Worm (Caenorhabditis elegans): ENCODE measurements around the gene F54D5.7.

F54D5.7 gene

DNA sequence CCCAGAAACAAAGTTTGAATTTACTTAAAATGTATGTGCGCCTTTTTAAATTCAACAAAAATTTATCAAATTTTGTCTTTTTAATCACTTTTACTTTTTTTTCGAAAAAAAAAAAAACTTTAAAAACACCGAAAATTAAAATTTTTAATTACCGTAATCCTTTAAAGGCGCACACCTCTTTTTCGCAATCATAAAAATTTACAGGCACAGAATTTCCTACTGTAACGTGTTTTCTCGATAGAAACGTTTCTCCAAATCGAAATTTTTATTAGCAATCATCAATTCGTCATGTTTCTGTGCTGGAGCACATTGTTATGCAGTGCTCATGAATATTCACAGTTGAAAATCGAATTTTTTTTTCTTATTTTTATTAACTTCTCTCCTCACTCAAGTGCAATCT lies 10.8 kb upstream of the F54D5.7 start:
- TF ChIP-seq che-1 (tag; optimal IDR thresholded peaks at IDR 0.05) (no peak), unc-42 (tag; optimal IDR thresholded peaks at IDR 0.05) (no peak), tbx-7 (tag; optimal IDR thresholded peaks at IDR 0.05) (no peak)

DNA sequence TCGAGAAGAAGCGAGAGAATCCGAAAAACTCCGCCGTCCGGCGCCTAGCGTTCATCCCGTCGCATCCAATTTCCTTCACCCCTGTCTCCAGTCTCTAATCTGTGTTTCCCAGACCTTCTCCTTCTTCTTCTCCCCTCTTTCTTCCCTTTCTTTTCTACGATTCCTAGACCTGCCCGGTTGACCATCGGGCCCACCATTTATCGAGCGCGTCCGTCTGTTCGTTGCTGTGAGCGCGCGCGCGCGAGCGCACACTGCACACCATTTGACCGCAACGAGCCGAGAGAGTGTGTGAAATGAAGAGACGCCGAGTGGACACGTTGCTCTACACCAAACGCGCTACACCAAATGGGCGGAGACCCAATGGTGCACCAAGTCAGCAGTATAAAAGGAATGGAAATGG lies 10.2 kb upstream of the F54D5.7 start:
- TF ChIP-seq C08G9.2 (tag; optimal IDR thresholded peaks at IDR 0.05) = peak; percentile 33
- TF ChIP-seq nhr-232 (tag; optimal IDR thresholded peaks at IDR 0.05) = no peak
- TF ChIP-seq C38D4.7 (GFP tag; optimal IDR thresholded peaks at IDR 0.05) = no peak
- TF ChIP-seq ceh-9 (tag; optimal IDR thresholded peaks at IDR 0.05) = no peak
- peak; percentile 78 for TF ChIP-seq ceh-34 (tag; optimal IDR thresholded peaks at IDR 0.05)
- peak; percentile 60 for TF ChIP-seq eyg-1 (tag; optimal IDR thresholded peaks at IDR 0.05)
- TF ChIP-seq mec-3 (tag; optimal IDR thresholded peaks at IDR 0.05; ENCODE audit: borderline replicate concordance) = no peak
- peak; percentile 17 for TF ChIP-seq ceh-6 (GFP tag; optimal IDR thresholded peaks at IDR 0.05)
- TF ChIP-seq ets-4 (tag; optimal IDR thresholded peaks at IDR 0.05) = no peak
- TF ChIP-seq ceh-48 (tag; optimal IDR thresholded peaks at IDR 0.05) = peak; percentile 22
- TF ChIP-seq rnt-1 (tag; optimal IDR thresholded peaks at IDR 0.05) = peak; percentile 49
- peak; percentile 80 for TF ChIP-seq hlh-30 (tag; optimal IDR thresholded peaks at IDR 0.05; ENCODE audit: insufficient read depth)
- TF ChIP-seq tbx-2 (tag; optimal IDR thresholded peaks at IDR 0.05) = peak; percentile 13
- TF ChIP-seq ceh-14 (tag; optimal IDR thresholded peaks at IDR 0.05) = peak; percentile 16
- no peak for TF ChIP-seq tbx-7 (tag; optimal IDR thresholded peaks at IDR 0.05)
- TF ChIP-seq syd-9 (tag; optimal IDR thresholded peaks at IDR 0.05) = peak; percentile 32
- TF ChIP-seq pqm-1 (tag; optimal IDR thresholded peaks at IDR 0.05) = no peak
- TF ChIP-seq sox-2 (GFP tag; IDR thresholded peaks at IDR 0.05) = no peak
- peak; percentile 45 for TF ChIP-seq nfya-1 (tag; optimal IDR thresholded peaks at IDR 0.05)
- no peak for TF ChIP-seq madf-2 (tag; optimal IDR thresholded peaks at IDR 0.05)
- peak; percentile 58 for TF ChIP-seq ceh-19 (GFP tag; optimal IDR thresholded peaks at IDR 0.05)
- no peak for TF ChIP-seq zip-5 (tag; optimal IDR thresholded peaks at IDR 0.05)
- TF ChIP-seq ref-2 (tag; optimal IDR thresholded peaks at IDR 0.05) = peak; percentile 52
- TF ChIP-seq ceh-31 (tag; optimal IDR thresholded peaks at IDR 0.05) = peak; percentile 66
- no peak for TF ChIP-seq K02D7.2 (tag; optimal IDR thresholded peaks at IDR 0.05)
- no peak for TF ChIP-seq Y22D7AL.16 (tag; optimal IDR thresholded peaks at IDR 0.05)
- TF ChIP-seq pax-1 (tag; optimal IDR thresholded peaks at IDR 0.05) = peak; percentile 28
- TF ChIP-seq sdc-2 (tag; optimal IDR thresholded peaks at IDR 0.05) = no peak
- TF ChIP-seq hlh-15 (tag; optimal IDR thresholded peaks at IDR 0.05) = no peak
- TF ChIP-seq T23F11.4 (GFP tag; optimal IDR thresholded peaks at IDR 0.05) = peak; percentile 5
- TF ChIP-seq ceh-2 (tag; optimal IDR thresholded peaks at IDR 0.05) = peak; percentile 31
- peak; percentile 41 for TF ChIP-seq dmd-4 (tag; optimal IDR thresholded peaks at IDR 0.05; ENCODE audit: borderline replicate concordance)
- no peak for TF ChIP-seq lin-11 (tag; optimal IDR thresholded peaks at IDR 0.05)

DNA sequence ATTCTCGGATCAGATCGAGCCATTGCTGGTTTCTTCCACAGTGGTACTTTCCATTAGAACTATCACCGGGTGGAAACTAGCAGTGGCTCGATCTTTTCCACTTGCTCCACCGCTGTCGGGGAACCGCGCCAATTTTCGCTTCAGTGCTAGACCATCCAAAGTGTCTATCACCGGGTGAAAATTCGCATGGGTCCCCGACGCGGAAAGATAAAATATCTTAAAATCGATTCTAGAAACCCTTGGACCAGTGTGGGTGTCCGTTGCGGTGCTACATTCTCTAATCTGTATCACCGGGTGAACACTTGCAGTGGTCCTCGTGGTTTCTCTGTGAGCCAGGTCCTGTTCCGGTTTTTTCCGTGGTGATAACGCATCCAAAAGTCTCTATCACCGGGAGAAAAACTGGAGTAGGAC lies 9.7 kb upstream of the F54D5.7 start:
- TF ChIP-seq C38D4.7 (GFP tag; optimal IDR thresholded peaks at IDR 0.05) = no peak
- TF ChIP-seq tbx-7 (tag; optimal IDR thresholded peaks at IDR 0.05) = no peak
- TF ChIP-seq ama-1 (optimal IDR thresholded peaks at IDR 0.05) = peak; percentile 96

DNA sequence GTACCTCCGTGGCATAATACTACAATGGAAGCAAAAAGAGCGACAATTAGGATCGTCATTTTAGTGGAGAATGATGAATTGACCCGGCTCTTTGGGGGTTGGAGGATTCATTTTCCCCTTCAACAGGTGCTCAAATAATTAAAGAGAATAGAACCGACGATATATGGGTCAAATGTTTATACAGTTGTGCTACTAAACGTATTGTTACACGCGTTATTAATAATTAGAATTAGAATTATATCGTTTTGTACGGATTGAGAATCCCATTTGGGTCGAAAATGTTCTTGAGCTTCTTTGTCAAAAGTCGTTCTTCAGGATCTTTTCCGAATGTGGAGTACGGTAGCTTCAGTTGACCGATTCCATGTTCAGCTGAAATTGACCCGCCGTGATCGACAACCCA lies 8.6 kb upstream of the F54D5.7 start, which contains the start of gene Y62F5A.9:
Y62F5A.9 (minus strand) TSS at position 101 of the 400 bp plus-strand sequence.
- TF ChIP-seq ceh-45 (GFP tag; IDR thresholded peaks at IDR 0.05) (no peak), odd-2 (tag; optimal IDR thresholded peaks at IDR 0.05) (no peak), ceh-18 (tag; optimal IDR thresholded peaks at IDR 0.05) (no peak), tbx-7 (tag; optimal IDR thresholded peaks at IDR 0.05) (no peak), ceh-30 (tag; optimal IDR thresholded peaks at IDR 0.05) (no peak)
